Worm (Caenorhabditis elegans) whole organism, L3 larva: Measurements from ENCODE around the gene ZK105.6.

Experiments
- R02D3.7 ChIP-seq: fragments of 150-350 bp; optimal IDR thresholded peaks from 2 replicates; lab custom pipeline; 2014; ENCODE audit warnings: missing biosample characterization, missing genetic modification characterization
- aly-2 ChIP-seq: fragments of 150-350 bp; optimal IDR thresholded peaks from 2 replicates; lab custom pipeline; 2014; ENCODE audit warnings: missing biosample characterization, missing genetic modification characterization
- ama-1 ChIP-seq: fragments of 150-350 bp; optimal IDR thresholded peaks from 2 replicates; lab custom pipeline; 2018
- ceh-28 ChIP-seq: fragments of 150-350 bp; optimal IDR thresholded peaks from 2 replicates; lab custom pipeline; 2014; ENCODE audit warnings: missing biosample characterization, missing genetic modification reagents, missing genetic modification characterization
- ceh-82 ChIP-seq: fragments of 150-350 bp; optimal IDR thresholded peaks from 2 replicates; lab custom pipeline; 2014; ENCODE audit warnings: missing biosample characterization, missing genetic modification characterization
- ceh-9 ChIP-seq: sonication (generic microtip); optimal IDR thresholded peaks from 2 replicates; lab custom pipeline; 2018; ENCODE audit warnings: missing biosample characterization, missing genetic modification characterization
- daf-12 ChIP-seq: fragments of 150-350 bp; optimal IDR thresholded peaks from 2 replicates; lab custom pipeline; 2014; ENCODE audit warnings: missing biosample characterization, missing genetic modification reagents, missing genetic modification characterization
- egl-27 ChIP-seq: sonication (generic microtip); optimal IDR thresholded peaks from 4 replicates; lab custom pipeline; 2017; ENCODE audit warnings: missing biosample characterization, missing genetic modification reagents, missing genetic modification characterization
- elt-1 ChIP-seq: fragments of 150-350 bp; optimal IDR thresholded peaks from 2 replicates; lab custom pipeline; 2014; ENCODE audit warnings: missing biosample characterization, missing genetic modification characterization
- elt-2 ChIP-seq: sonication (generic microtip); optimal IDR thresholded peaks from 2 replicates; lab custom pipeline; 2016; ENCODE audit warnings: missing genetic modification reagents, mild to moderate bottlenecking, missing genetic modification characterization, missing compliant biosample characterization
- elt-3 ChIP-seq, 3 experiments: fragments of 150-350 bp in 1 of 3; sonication (generic microtip) in 2 of 3; optimal IDR thresholded peaks; 2 replicates in 2 of 3; 4 replicates in 1 of 3; lab custom pipeline; 2014 to 2017; ENCODE audit warnings: missing biosample characterization in 3 of 3, missing genetic modification characterization in 3 of 3
- eor-1 ChIP-seq, 2 experiments: fragments of 150-350 bp; optimal IDR thresholded peaks; 2 replicates each; lab custom pipeline; 2014 to 2018; ENCODE audit warnings: missing biosample characterization in 2 of 2, missing genetic modification characterization in 2 of 2
- fkh-10 ChIP-seq: sonication (generic microtip); optimal IDR thresholded peaks from 2 replicates; lab custom pipeline; 2017; ENCODE audit warnings: missing biosample characterization, missing genetic modification reagents, missing genetic modification characterization
- fos-1 ChIP-seq: fragments of 150-350 bp; optimal IDR thresholded peaks from 2 replicates; lab custom pipeline; 2014; ENCODE audit warnings: missing biosample characterization, missing genetic modification characterization
- hmg-11 ChIP-seq: sonication (generic microtip); optimal IDR thresholded peaks from 2 replicates; lab custom pipeline; 2016; ENCODE audit warnings: missing genetic modification characterization, missing compliant biosample characterization
- jun-1 ChIP-seq: fragments of 150-350 bp; optimal IDR thresholded peaks from 2 replicates; lab custom pipeline; 2014; ENCODE audit warnings: missing biosample characterization, missing genetic modification reagents, missing genetic modification characterization
- lin-15B ChIP-seq: fragments of 150-350 bp; optimal IDR thresholded peaks from 2 replicates; lab custom pipeline; 2014; ENCODE audit warnings: missing biosample characterization, missing genetic modification characterization
- lin-39 ChIP-seq: fragments of 150-350 bp; optimal IDR thresholded peaks from 2 replicates; lab custom pipeline; 2018; ENCODE audit warnings: missing biosample characterization, missing genetic modification reagents, missing genetic modification characterization
- lsy-12 ChIP-seq: sonication (generic microtip); optimal IDR thresholded peaks from 2 replicates; lab custom pipeline; 2016; ENCODE audit warnings: mild to moderate bottlenecking, missing genetic modification characterization, missing compliant biosample characterization
- mml-1 ChIP-seq: fragments of 150-350 bp; sonication (generic microtip); optimal IDR thresholded peaks from 3 replicates; lab custom pipeline; 2014; ENCODE audit warnings: missing biosample characterization, missing genetic modification characterization
- nfya-1 ChIP-seq: sonication (generic microtip); optimal IDR thresholded peaks from 2 replicates; lab custom pipeline; 2017; ENCODE audit warnings: missing genetic modification characterization, mild to moderate bottlenecking, missing compliant biosample characterization, antibody characterized with exemption, moderate library complexity; ENCODE audit not compliant: insufficient read depth
- nhr-11 ChIP-seq: fragments of 150-350 bp; optimal IDR thresholded peaks from 2 replicates; lab custom pipeline; 2014; ENCODE audit warnings: missing biosample characterization, missing genetic modification characterization
- nhr-12 ChIP-seq: fragments of 150-350 bp; optimal IDR thresholded peaks from 2 replicates; lab custom pipeline; 2014; ENCODE audit warnings: missing biosample characterization, missing genetic modification characterization
- nhr-23 ChIP-seq: fragments of 150-350 bp; optimal IDR thresholded peaks from 2 replicates; lab custom pipeline; 2014; ENCODE audit warnings: missing biosample characterization, missing genetic modification reagents, missing genetic modification characterization
- nhr-237 ChIP-seq: fragments of 150-350 bp; optimal IDR thresholded peaks from 2 replicates; lab custom pipeline; 2014; ENCODE audit warnings: missing biosample characterization, missing genetic modification characterization
- nhr-25 ChIP-seq: sonication (generic microtip); optimal IDR thresholded peaks from 2 replicates; lab custom pipeline; 2017; ENCODE audit warnings: missing biosample characterization, missing genetic modification characterization
- nhr-28 ChIP-seq: fragments of 150-350 bp; optimal IDR thresholded peaks from 2 replicates; lab custom pipeline; 2014; ENCODE audit warnings: missing biosample characterization, missing genetic modification characterization
- nhr-43 ChIP-seq: sonication (generic microtip); optimal IDR thresholded peaks from 2 replicates; lab custom pipeline; 2016; ENCODE audit warnings: mild to moderate bottlenecking, missing genetic modification characterization, missing compliant biosample characterization; ENCODE audit not compliant: poor library complexity, severe bottlenecking
- nhr-67 ChIP-seq: fragments of 150-350 bp; optimal IDR thresholded peaks from 2 replicates; lab custom pipeline; 2014; ENCODE audit warnings: missing biosample characterization, missing genetic modification characterization
- nhr-76 ChIP-seq: fragments of 150-350 bp; sonication (generic microtip); optimal IDR thresholded peaks from 5 replicates; lab custom pipeline; 2014; ENCODE audit warnings: missing biosample characterization, missing genetic modification characterization
- nhr-77 ChIP-seq: fragments of 150-350 bp; optimal IDR thresholded peaks from 2 replicates; lab custom pipeline; 2014; ENCODE audit warnings: missing biosample characterization, missing genetic modification characterization
- pha-4 ChIP-seq: fragments of 150-350 bp; optimal IDR thresholded peaks from 2 replicates; lab custom pipeline; 2014; ENCODE audit warnings: missing biosample characterization, missing genetic modification reagents, missing genetic modification characterization
- pqm-1 ChIP-seq: fragments of 150-350 bp; optimal IDR thresholded peaks from 2 replicates; lab custom pipeline; 2017; ENCODE audit warnings: missing biosample characterization, missing genetic modification characterization, inconsistent platforms
- sea-2 ChIP-seq: fragments of 150-350 bp; sonication (generic microtip); optimal IDR thresholded peaks from 4 replicates; lab custom pipeline; 2014; ENCODE audit warnings: missing biosample characterization, missing genetic modification reagents, missing genetic modification characterization
- skn-1 ChIP-seq: fragments of 150-350 bp; optimal IDR thresholded peaks from 2 replicates; lab custom pipeline; 2014; ENCODE audit warnings: missing biosample characterization, missing genetic modification characterization
- tbx-2 ChIP-seq: sonication (generic microtip); optimal IDR thresholded peaks from 2 replicates; lab custom pipeline; 2016; ENCODE audit warnings: mild to moderate bottlenecking, missing genetic modification characterization, missing compliant biosample characterization
- unc-39 ChIP-seq: sonication (generic microtip); optimal IDR thresholded peaks from 4 replicates; lab custom pipeline; 2017; ENCODE audit warnings: missing biosample characterization, missing genetic modification characterization
- unc-62 ChIP-seq: fragments of 150-350 bp; sonication (generic microtip); optimal IDR thresholded peaks from 4 replicates; lab custom pipeline; 2014; ENCODE audit warnings: missing biosample characterization, missing genetic modification reagents, missing genetic modification characterization
- zag-1 ChIP-seq: fragments of 150-350 bp; optimal IDR thresholded peaks from 2 replicates; lab custom pipeline; 2014; ENCODE audit warnings: missing biosample characterization, missing genetic modification characterization
- ztf-11 ChIP-seq: fragments of 150-350 bp; optimal IDR thresholded peaks from 2 replicates; lab custom pipeline; 2014; ENCODE audit warnings: missing biosample characterization, missing genetic modification characterization
- ztf-4 ChIP-seq: fragments of 150-350 bp; optimal IDR thresholded peaks from 2 replicates; lab custom pipeline; 2014; ENCODE audit warnings: missing biosample characterization, missing genetic modification characterization

Gene ZK105.6

ce11 chrV:7723967-7724544 is at the start of gene ZK105.6, which contains the start of gene ZK105.8:
ZK105.6 (minus strand) TSS chrV:7724067.
ZK105.8 (plus strand) TSS chrV:7724494.
- TF ChIP-seq skn-1 (tag; lab: Kevin White, UChicago) (no peak), eor-1 (tag; optimal IDR thresholded peaks at IDR 0.05; lab: Kevin White, UChicago) (no peak), nhr-76 (tag; lab: Kevin White, UChicago) (no peak), pqm-1 (tag; lab: Kevin White, UChicago) (no peak), tbx-2 (tag; lab: Kevin White, UChicago) (no peak), nhr-43 (tag; lab: Kevin White, UChicago) (no peak), nhr-11 (tag; lab: Kevin White, UChicago) (no peak), unc-39 (tag; lab: Kevin White, UChicago) (no peak), ztf-11 (tag; lab: Kevin White, UChicago) (no peak), ama-1 (lab: Kevin White, UChicago) (no peak), zag-1 (tag; lab: Kevin White, UChicago) (no peak), R02D3.7 (tag; lab: Kevin White, UChicago) (no peak), nhr-12 (no peak), egl-27 (no peak), jun-1 (tag; lab: Kevin White, UChicago) (no peak), nfya-1 (no peak)

ce11 chrV:7773647-7774046 is 49.8 kb upstream of the ZK105.6 start:
- TF ChIP-seq nhr-77 (tag; lab: Kevin White, UChicago) (no peak), daf-12 (tag; lab: Kevin White, UChicago) (no peak), nhr-237 (tag; lab: Kevin White, UChicago) (no peak)

- TF ChIP-seq zag-1 (tag; lab: Kevin White, UChicago) = no peak
- TF ChIP-seq ceh-82 = no peak
- TF ChIP-seq mml-1 (tag; lab: Kevin White, UChicago) = no peak
- TF ChIP-seq nfya-1 = no peak
- TF ChIP-seq elt-2 (tag; lab: Kevin White, UChicago) = no peak
- TF ChIP-seq nhr-12 = no peak
- no peak for TF ChIP-seq nhr-237 (tag; lab: Kevin White, UChicago)
- no peak for TF ChIP-seq unc-39 (tag; lab: Kevin White, UChicago)
- no peak for TF ChIP-seq aly-2 (tag; lab: Kevin White, UChicago)
- no peak for TF ChIP-seq unc-62 (GFP tag; lab: Kevin White, UChicago)
- TF ChIP-seq elt-3 (tag; optimal IDR thresholded peaks at IDR 0.05; lab: Kevin White, UChicago) = no peak
- no peak for TF ChIP-seq nhr-67
- TF ChIP-seq hmg-11 (tag; lab: Kevin White, UChicago) = no peak
- no peak for TF ChIP-seq fos-1 (tag; lab: Kevin White, UChicago)
- TF ChIP-seq ceh-28 (tag; lab: Kevin White, UChicago) = no peak
- no peak for TF ChIP-seq ztf-4 (tag; lab: Kevin White, UChicago)
- TF ChIP-seq lin-15B = no peak
- no peak for TF ChIP-seq skn-1 (tag; lab: Kevin White, UChicago)
Observed at ce11 chrV:7770961-7771360, 47.1 kb upstream of the ZK105.6 start, which contains the start of gene frpr-3. frpr-3 (plus strand) TSS chrV:7771261.

ce11 chrV:7761906-7762305 is 38.0 kb upstream of the ZK105.6 start:
- TF ChIP-seq nfya-1 = peak; percentile 83
- TF ChIP-seq nhr-11 (tag; lab: Kevin White, UChicago) = no peak

- TF ChIP-seq ceh-9 (tag; lab: Kevin White, UChicago) = no peak
- peak; percentile 36 for TF ChIP-seq elt-2 (tag; lab: Kevin White, UChicago)
- TF ChIP-seq ztf-4 (tag; lab: Kevin White, UChicago) = no peak
Observed at ce11 chrV:7760174-7760573, 36.3 kb upstream of the ZK105.6 start, which contains the start of gene hint-3. hint-3 (plus strand) TSS chrV:7760474.

ce11 chrV:7759270-7759669 is 35.4 kb upstream of the ZK105.6 start:
- TF ChIP-seq mml-1 (tag; lab: Kevin White, UChicago) (no peak), nhr-23 (peak; percentile 31), egl-27 (no peak), daf-12 (tag; lab: Kevin White, UChicago) (no peak), tbx-2 (tag; lab: Kevin White, UChicago) (no peak), ama-1 (lab: Kevin White, UChicago) (no peak), ztf-4 (tag; lab: Kevin White, UChicago) (no peak), elt-1 (peak; percentile 30), nhr-28 (tag; lab: Kevin White, UChicago) (no peak), nhr-67 (no peak), sea-2 (GFP tag; lab: Kevin White, UChicago) (no peak), pha-4 (tag; lab: Kevin White, UChicago) (peak; percentile 61), ceh-82 (no peak), nfya-1 (peak; percentile 57), skn-1 (tag; lab: Kevin White, UChicago) (no peak), nhr-77 (tag; lab: Kevin White, UChicago) (no peak), nhr-11 (tag; lab: Kevin White, UChicago) (no peak), nhr-237 (tag; lab: Kevin White, UChicago) (no peak), lsy-12 (tag; lab: Kevin White, UChicago) (no peak), fkh-10 (GFP tag; lab: Kevin White, UChicago) (peak; percentile 38), nhr-25 (tag; lab: Kevin White, UChicago) (no peak), lin-39 (tag; lab: Kevin White, UChicago) (peak; percentile 46)
